Fruit fly (Drosophila melanogaster) whole organism: ENCODE data around the gene RhoGAPp190.

Experiments used
- CG8478 ChIP-seq: fragments of >200 bp; optimal IDR thresholded peaks from 2 replicates; lab custom pipeline; 2018; ENCODE audit warnings: inconsistent platforms
- Dll ChIP-seq: fragments of >200 bp; optimal IDR thresholded peaks from 2 replicates; lab custom pipeline; 2017
- EcR ChIP-seq, 2 experiments: fragments of >200 bp; optimal IDR thresholded peaks; 2 replicates each; lab custom pipeline; 2017; ENCODE audit warnings: missing biosample characterization in 2 of 2, missing genetic modification characterization in 2 of 2, missing genetic modification reagents in 2 of 2
- pan ChIP-seq: fragments of >200 bp; optimal IDR thresholded peaks from 2 replicates; lab custom pipeline; 2017
- psq ChIP-seq: fragments of >200 bp; optimal IDR thresholded peaks from 2 replicates; lab custom pipeline; 2017
- usp ChIP-seq: fragments of >200 bp; optimal IDR thresholded peaks from 2 replicates; lab custom pipeline; 2017; ENCODE audit warnings: missing biosample characterization, missing genetic modification characterization, mixed read lengths

RhoGAPp190 gene

dm6 chrX:17651998-17652738, at the start of gene RhoGAPp190:
RhoGAPp190 (minus strand) TSS chrX:17652562.
- peak; percentile 92 for TF ChIP-seq Dll (lab: Kevin White, UChicago)
- no peak for TF ChIP-seq usp (GFP tag; lab: Kevin White, UChicago)
- TF ChIP-seq CG8478: peak; percentile 54
- TF ChIP-seq EcR (GFP tag; optimal IDR thresholded peaks at IDR 0.05; lab: Kevin White, UChicago): no peak

- TF ChIP-seq EcR (GFP tag; optimal IDR thresholded peaks at IDR 0.05; lab: Kevin White, UChicago) (no peak), pan (lab: Kevin White, UChicago) (no peak), Dll (lab: Kevin White, UChicago) (no peak), usp (GFP tag; lab: Kevin White, UChicago) (no peak)
These were observed 46.6 kb upstream of the RhoGAPp190 start for dm6 chrX:17698864-17699504.

- no peak for TF ChIP-seq pan (lab: Kevin White, UChicago)
- no peak for TF ChIP-seq psq
- TF ChIP-seq CG8478: no peak
- TF ChIP-seq usp (GFP tag; lab: Kevin White, UChicago): no peak
- TF ChIP-seq EcR (GFP tag; optimal IDR thresholded peaks at IDR 0.05; lab: Kevin White, UChicago): no peak
- no peak for TF ChIP-seq Dll (lab: Kevin White, UChicago)
These were observed 46.1 kb upstream of the RhoGAPp190 start, which contains the start of gene chas for dm6 chrX:17698436-17698835. chas (minus strand) TSS chrX:17698730.

- no peak for TF ChIP-seq EcR (GFP tag; optimal IDR thresholded peaks at IDR 0.05; lab: Kevin White, UChicago)
- TF ChIP-seq pan (lab: Kevin White, UChicago): no peak
- no peak for TF ChIP-seq Dll (lab: Kevin White, UChicago)
- TF ChIP-seq CG8478: no peak
These were observed 45.4 kb upstream of the RhoGAPp190 start for dm6 chrX:17697703-17698145.

dm6 chrX:17697266-17697665, 44.9 kb upstream of the RhoGAPp190 start:
- TF ChIP-seq pan (lab: Kevin White, UChicago) (no peak), psq (no peak), Dll (lab: Kevin White, UChicago) (no peak), EcR (GFP tag; optimal IDR thresholded peaks at IDR 0.05; lab: Kevin White, UChicago) (no peak), CG8478 (no peak), usp (GFP tag; lab: Kevin White, UChicago) (no peak)

- no peak for TF ChIP-seq Dll (lab: Kevin White, UChicago)
- no peak for TF ChIP-seq psq
- TF ChIP-seq CG8478: no peak
- no peak for TF ChIP-seq usp (GFP tag; lab: Kevin White, UChicago)
- no peak for TF ChIP-seq EcR (GFP tag; optimal IDR thresholded peaks at IDR 0.05; lab: Kevin White, UChicago)
- no peak for TF ChIP-seq pan (lab: Kevin White, UChicago)
These were observed 44.3 kb upstream of the RhoGAPp190 start for dm6 chrX:17696637-17697036.

- no peak for TF ChIP-seq EcR (GFP tag; optimal IDR thresholded peaks at IDR 0.05; lab: Kevin White, UChicago)
- no peak for TF ChIP-seq psq
- TF ChIP-seq Dll (lab: Kevin White, UChicago): no peak
- no peak for TF ChIP-seq CG8478
- no peak for TF ChIP-seq pan (lab: Kevin White, UChicago)
- TF ChIP-seq usp (GFP tag; lab: Kevin White, UChicago): no peak
These were observed 43.3 kb upstream of the RhoGAPp190 start for dm6 chrX:17695641-17696040.

dm6 chrX:17694873-17695446, 42.6 kb upstream of the RhoGAPp190 start:
- no peak for TF ChIP-seq pan (lab: Kevin White, UChicago)
- no peak for TF ChIP-seq usp (GFP tag; lab: Kevin White, UChicago)
- no peak for TF ChIP-seq psq
- no peak for TF ChIP-seq EcR (GFP tag; optimal IDR thresholded peaks at IDR 0.05; lab: Kevin White, UChicago)
- no peak for TF ChIP-seq Dll (lab: Kevin White, UChicago)

- TF ChIP-seq Dll (lab: Kevin White, UChicago): no peak
- TF ChIP-seq EcR (GFP tag; optimal IDR thresholded peaks at IDR 0.05; lab: Kevin White, UChicago): no peak
- TF ChIP-seq pan (lab: Kevin White, UChicago): no peak
- no peak for TF ChIP-seq CG8478
- no peak for TF ChIP-seq psq
- no peak for TF ChIP-seq usp (GFP tag; lab: Kevin White, UChicago)
These were observed 41.9 kb upstream of the RhoGAPp190 start for dm6 chrX:17693981-17694872.

- no peak for TF ChIP-seq psq
These were observed 40.4 kb upstream of the RhoGAPp190 start for dm6 chrX:17692729-17693128.

dm6 chrX:17686179-17686578, 33.8 kb upstream of the RhoGAPp190 start:
- no peak for TF ChIP-seq usp (GFP tag; lab: Kevin White, UChicago)
- no peak for TF ChIP-seq CG8478
- TF ChIP-seq psq: no peak
- no peak for TF ChIP-seq Dll (lab: Kevin White, UChicago)
- TF ChIP-seq pan (lab: Kevin White, UChicago): no peak
- TF ChIP-seq EcR (GFP tag; optimal IDR thresholded peaks at IDR 0.05; lab: Kevin White, UChicago): no peak
